Worm (Caenorhabditis elegans) whole organism, L2 larva: ENCODE results near the gene lin-29.
A peak's percentile ranks its signal among the peaks of the same experiment; 100 is the strongest.

Experiments
- F13H6.1 ChIP-seq: sonication (generic microtip); optimal IDR thresholded peaks from 2 replicates; lab custom pipeline; 2016; ENCODE audit warnings: missing genetic modification characterization, missing compliant biosample characterization
- Y55F3AM.14 ChIP-seq: fragments of 200-800 bp; sonication (Bioruptor generic); optimal IDR thresholded peaks from 2 replicates; lab custom pipeline; 2018; ENCODE audit warnings: mild to moderate bottlenecking, missing genetic modification characterization, missing compliant biosample characterization
- ZK546.5 ChIP-seq: sonication (generic microtip); optimal IDR thresholded peaks from 2 replicates; lab custom pipeline; 2017; ENCODE audit warnings: missing biosample characterization, missing genetic modification characterization
- aly-2 ChIP-seq: fragments of 150-350 bp; optimal IDR thresholded peaks from 2 replicates; lab custom pipeline; 2014; ENCODE audit warnings: missing biosample characterization, missing genetic modification characterization
- blmp-1 ChIP-seq: sonication (generic microtip); optimal IDR thresholded peaks from 2 replicates; lab custom pipeline; 2017; ENCODE audit warnings: missing genetic modification characterization, mild to moderate bottlenecking, missing compliant biosample characterization, antibody characterized with exemption, moderate library complexity; ENCODE audit not compliant: insufficient read depth
- ceh-16 ChIP-seq: fragments of 150-350 bp; optimal IDR thresholded peaks from 2 replicates; lab custom pipeline; 2014; ENCODE audit warnings: missing biosample characterization, missing genetic modification characterization
- ceh-82 ChIP-seq: fragments of 150-350 bp; optimal IDR thresholded peaks from 2 replicates; lab custom pipeline; 2014; ENCODE audit warnings: missing biosample characterization, missing genetic modification characterization
- crh-2 ChIP-seq: sonication (generic microtip); optimal IDR thresholded peaks from 2 replicates; lab custom pipeline; 2017; ENCODE audit warnings: missing biosample characterization, missing genetic modification characterization
- egl-27 ChIP-seq: sonication (generic microtip); optimal IDR thresholded peaks from 3 replicates; lab custom pipeline; 2017; ENCODE audit warnings: missing biosample characterization, missing genetic modification reagents, missing genetic modification characterization
- elt-1 ChIP-seq: fragments of 150-350 bp; optimal IDR thresholded peaks from 2 replicates; lab custom pipeline; 2014; ENCODE audit warnings: missing biosample characterization, missing genetic modification characterization
- fos-1 ChIP-seq: fragments of 150-350 bp; optimal IDR thresholded peaks from 2 replicates; lab custom pipeline; 2014; ENCODE audit warnings: missing biosample characterization, missing genetic modification characterization
- gmeb-1 ChIP-seq: fragments of 150-350 bp; optimal IDR thresholded peaks from 2 replicates; lab custom pipeline; 2014; ENCODE audit warnings: missing biosample characterization, missing genetic modification characterization
- lin-39 ChIP-seq: fragments of 150-350 bp; optimal IDR thresholded peaks from 2 replicates; lab custom pipeline; 2014; ENCODE audit warnings: missing biosample characterization, missing genetic modification reagents, missing genetic modification characterization
- mab-5 ChIP-seq: fragments of 150-350 bp; optimal IDR thresholded peaks from 2 replicates; lab custom pipeline; 2014; ENCODE audit warnings: missing biosample characterization, missing genetic modification characterization
- mbf-1 ChIP-seq: sonication (generic microtip); optimal IDR thresholded peaks from 2 replicates; lab custom pipeline; 2017; ENCODE audit warnings: missing biosample characterization, missing genetic modification characterization
- nhr-10 ChIP-seq: sonication (generic microtip); optimal IDR thresholded peaks from 2 replicates; lab custom pipeline; 2017; ENCODE audit warnings: missing biosample characterization, missing genetic modification characterization
- nhr-11 ChIP-seq: fragments of 150-350 bp; optimal IDR thresholded peaks from 2 replicates; lab custom pipeline; 2014; ENCODE audit warnings: missing biosample characterization, missing genetic modification characterization
- nhr-12 ChIP-seq: fragments of 150-350 bp; optimal IDR thresholded peaks from 2 replicates; lab custom pipeline; 2014; ENCODE audit warnings: missing biosample characterization, missing genetic modification characterization
- nhr-129 ChIP-seq: fragments of 150-350 bp; optimal IDR thresholded peaks from 2 replicates; lab custom pipeline; 2014; ENCODE audit warnings: missing biosample characterization, missing genetic modification characterization
- nhr-21 ChIP-seq: fragments of 150-350 bp; optimal IDR thresholded peaks from 2 replicates; lab custom pipeline; 2014; ENCODE audit warnings: missing biosample characterization, missing genetic modification characterization
- nhr-23 ChIP-seq: fragments of 150-350 bp; optimal IDR thresholded peaks from 2 replicates; lab custom pipeline; 2014; ENCODE audit warnings: missing biosample characterization, missing genetic modification reagents, missing genetic modification characterization
- nhr-237 ChIP-seq: fragments of 150-350 bp; optimal IDR thresholded peaks from 2 replicates; lab custom pipeline; 2014; ENCODE audit warnings: missing biosample characterization, missing genetic modification characterization
- nhr-25 ChIP-seq: fragments of 150-350 bp; sonication (generic microtip); optimal IDR thresholded peaks from 3 replicates; lab custom pipeline; 2014; ENCODE audit warnings: missing biosample characterization, missing genetic modification characterization
- nhr-6 ChIP-seq: fragments of 150-350 bp; optimal IDR thresholded peaks from 2 replicates; lab custom pipeline; 2014; ENCODE audit warnings: missing biosample characterization, missing genetic modification characterization
- nhr-77 ChIP-seq: fragments of 150-350 bp; optimal IDR thresholded peaks from 2 replicates; lab custom pipeline; 2014; ENCODE audit warnings: missing biosample characterization, missing genetic modification characterization
- peb-1 ChIP-seq: fragments of 150-350 bp; optimal IDR thresholded peaks from 2 replicates; lab custom pipeline; 2014; ENCODE audit warnings: missing biosample characterization, missing genetic modification characterization
- sem-4 ChIP-seq: fragments of 150-350 bp; optimal IDR thresholded peaks from 2 replicates; lab custom pipeline; 2014; ENCODE audit warnings: missing biosample characterization, missing genetic modification reagents, missing genetic modification characterization
- skn-1 ChIP-seq: sonication (generic microtip); optimal IDR thresholded peaks from 2 replicates; lab custom pipeline; 2017; ENCODE audit warnings: missing biosample characterization, missing genetic modification characterization
- sma-3 ChIP-seq: sonication (generic microtip); optimal IDR thresholded peaks from 2 replicates; lab custom pipeline; 2016; ENCODE audit warnings: missing genetic modification reagents, missing genetic modification characterization, missing compliant biosample characterization
- snpc-4 ChIP-seq: fragments of 150-350 bp; optimal IDR thresholded peaks from 2 replicates; lab custom pipeline; 2014; ENCODE audit warnings: missing biosample characterization, missing genetic modification characterization
- unc-39 ChIP-seq: fragments of 150-350 bp; optimal IDR thresholded peaks from 2 replicates; lab custom pipeline; 2014; ENCODE audit warnings: missing biosample characterization, missing genetic modification characterization
- unc-55 ChIP-seq: fragments of 150-350 bp; sonication (generic microtip); optimal IDR thresholded peaks from 3 replicates; lab custom pipeline; 2014; ENCODE audit warnings: missing biosample characterization, missing genetic modification reagents, missing genetic modification characterization
- unc-62 ChIP-seq: fragments of 150-350 bp; optimal IDR thresholded peaks from 2 replicates; lab custom pipeline; 2014; ENCODE audit warnings: missing biosample characterization, missing genetic modification reagents, missing genetic modification characterization
- zag-1 ChIP-seq: fragments of 150-350 bp; optimal IDR thresholded peaks from 2 replicates; lab custom pipeline; 2014; ENCODE audit warnings: missing biosample characterization, missing genetic modification characterization
- ztf-11 ChIP-seq: sonication (generic microtip); optimal IDR thresholded peaks from 2 replicates; lab custom pipeline; 2017; ENCODE audit warnings: missing biosample characterization, missing genetic modification characterization
- ztf-4 ChIP-seq: fragments of 150-350 bp; optimal IDR thresholded peaks from 2 replicates; lab custom pipeline; 2014; ENCODE audit warnings: missing biosample characterization, missing genetic modification characterization

lin-29 gene

ce11 chrII:11890596-11890995, 44.5 kb downstream of the lin-29 start:
- TF ChIP-seq unc-39 (tag; lab: Kevin White, UChicago): no peak
- TF ChIP-seq Y55F3AM.14 (GFP tag; lab: Kevin White, UChicago): no peak
- no peak for TF ChIP-seq nhr-11
- no peak for TF ChIP-seq nhr-129 (tag; lab: Kevin White, UChicago)
- TF ChIP-seq mbf-1 (tag; lab: Kevin White, UChicago): no peak
- TF ChIP-seq nhr-23 (tag; lab: Kevin White, UChicago): no peak
- no peak for TF ChIP-seq ceh-82 (tag; lab: Kevin White, UChicago)
- TF ChIP-seq peb-1 (tag; lab: Kevin White, UChicago): no peak
- no peak for TF ChIP-seq mab-5
- TF ChIP-seq unc-62 (GFP tag; lab: Kevin White, UChicago): no peak
- TF ChIP-seq F13H6.1 (tag; lab: Kevin White, UChicago): no peak
- TF ChIP-seq blmp-1 (tag; lab: Kevin White, UChicago): no peak
- no peak for TF ChIP-seq ZK546.5 (tag; lab: Kevin White, UChicago)

ce11 chrII:11889420-11890075, 45.6 kb downstream of the lin-29 start:
- TF ChIP-seq gmeb-1 (tag; lab: Kevin White, UChicago): no peak
- peak; percentile 25 for TF ChIP-seq sma-3 (GFP tag; lab: Kevin White, UChicago)
- no peak for TF ChIP-seq egl-27
- TF ChIP-seq nhr-25 (tag; lab: Kevin White, UChicago): peak; percentile 42
- TF ChIP-seq nhr-12 (tag; lab: Kevin White, UChicago): no peak

- TF ChIP-seq skn-1 (no peak), ceh-16 (tag; lab: Kevin White, UChicago) (peak; percentile 35), elt-1 (tag; lab: Kevin White, UChicago) (peak; percentile 48), egl-27 (no peak), nhr-6 (no peak)
- TF ChIP-seq, all 48 proteins: peak for 2
These were observed 47.0 kb downstream of the lin-29 start for ce11 chrII:11888150-11888549.

ce11 chrII:11887724-11888123, 47.4 kb downstream of the lin-29 start:
- TF ChIP-seq Y55F3AM.14 (GFP tag; lab: Kevin White, UChicago): no peak
- TF ChIP-seq nhr-77: no peak
- no peak for TF ChIP-seq mab-5
- TF ChIP-seq nhr-10 (tag; lab: Kevin White, UChicago): no peak
- TF ChIP-seq, all 48 proteins: peak for 0

- no peak for TF ChIP-seq aly-2
- no peak for TF ChIP-seq sma-3 (GFP tag; lab: Kevin White, UChicago)
- TF ChIP-seq snpc-4 (tag; lab: Kevin White, UChicago): no peak
- TF ChIP-seq lin-39 (tag; lab: Kevin White, UChicago): no peak
- TF ChIP-seq sem-4 (tag; lab: Kevin White, UChicago): no peak
- no peak for TF ChIP-seq nhr-12 (tag; lab: Kevin White, UChicago)
- TF ChIP-seq ztf-11 (tag; lab: Kevin White, UChicago): no peak
- TF ChIP-seq fos-1 (tag; lab: Kevin White, UChicago): no peak
- no peak for TF ChIP-seq crh-2 (tag; lab: Kevin White, UChicago)
- TF ChIP-seq zag-1 (tag; lab: Kevin White, UChicago): no peak
- no peak for TF ChIP-seq nhr-21
- no peak for TF ChIP-seq nhr-237
- no peak for TF ChIP-seq elt-1 (tag; lab: Kevin White, UChicago)
- TF ChIP-seq unc-55: no peak
- no peak for TF ChIP-seq ZK546.5 (tag; lab: Kevin White, UChicago)
- no peak for TF ChIP-seq ztf-4 (tag; lab: Kevin White, UChicago)
- no peak for TF ChIP-seq nhr-25 (tag; lab: Kevin White, UChicago)
- TF ChIP-seq nhr-77: no peak
- TF ChIP-seq nhr-10 (tag; lab: Kevin White, UChicago): no peak
These were observed 51.5 kb downstream of the lin-29 start, which contains the start of gene ZK930.6 for ce11 chrII:11883648-11884047. ZK930.6 (plus strand) TSS chrII:11883948.
